Fruit fly (Drosophila melanogaster) S2 (cell line): Measurements from ENCODE around the gene CG43797.

Experiments used
- CG8478 ChIP-seq: fragments of >200 bp; optimal IDR thresholded peaks from 2 replicates; lab custom pipeline; 2018
- CTCF ChIP-seq, 2 experiments: fragments of >200 bp; optimal IDR thresholded peaks; 2 replicates each; lab custom pipeline; 2018

Gene CG43797

DNA sequence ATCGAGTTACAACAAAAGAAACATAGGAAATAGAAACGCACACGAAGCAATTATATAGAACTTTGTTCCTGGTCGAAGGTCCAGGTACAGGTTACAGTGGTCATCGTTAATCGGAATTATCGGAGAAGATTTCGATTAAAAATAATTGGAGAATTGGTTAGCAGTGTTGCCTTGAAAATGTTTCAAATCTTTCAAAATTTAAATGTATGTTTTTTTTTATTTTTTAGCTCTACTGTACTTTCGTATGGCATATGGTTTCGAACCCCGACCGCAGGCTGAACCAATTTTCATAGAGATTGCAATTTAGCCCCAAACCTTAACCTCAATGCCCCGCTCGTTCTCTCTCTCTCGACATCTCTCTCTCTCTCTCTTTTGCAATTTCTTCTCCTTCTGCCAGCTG is 28.2 kb downstream of the CG43797 start:
- TF ChIP-seq CTCF (optimal IDR thresholded peaks at IDR 0.05; lab: Kevin White, UChicago) (no peak), CG8478 (no peak)

DNA sequence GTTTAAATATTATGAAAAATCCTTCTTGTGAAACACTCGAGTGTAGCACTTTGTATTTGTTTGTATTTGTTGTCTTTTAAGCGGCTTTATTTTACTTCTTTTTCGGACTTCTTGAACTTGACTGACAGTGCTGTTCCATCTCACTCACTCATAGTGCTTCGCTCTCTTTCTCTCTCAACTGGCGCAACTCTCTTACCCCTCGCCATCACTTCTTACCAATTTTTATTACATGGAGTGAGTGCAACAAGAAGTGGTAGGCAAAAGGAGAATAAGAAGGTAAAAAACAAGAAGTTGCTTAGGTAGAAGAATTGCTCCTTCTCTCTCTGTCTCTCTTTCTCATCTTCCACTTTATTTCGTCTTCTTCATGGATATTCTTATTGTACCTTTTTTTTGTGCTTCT is 28.9 kb downstream of the CG43797 start:
- TF ChIP-seq CTCF (optimal IDR thresholded peaks at IDR 0.05; lab: Kevin White, UChicago) (no peak), CG8478 (no peak)

DNA sequence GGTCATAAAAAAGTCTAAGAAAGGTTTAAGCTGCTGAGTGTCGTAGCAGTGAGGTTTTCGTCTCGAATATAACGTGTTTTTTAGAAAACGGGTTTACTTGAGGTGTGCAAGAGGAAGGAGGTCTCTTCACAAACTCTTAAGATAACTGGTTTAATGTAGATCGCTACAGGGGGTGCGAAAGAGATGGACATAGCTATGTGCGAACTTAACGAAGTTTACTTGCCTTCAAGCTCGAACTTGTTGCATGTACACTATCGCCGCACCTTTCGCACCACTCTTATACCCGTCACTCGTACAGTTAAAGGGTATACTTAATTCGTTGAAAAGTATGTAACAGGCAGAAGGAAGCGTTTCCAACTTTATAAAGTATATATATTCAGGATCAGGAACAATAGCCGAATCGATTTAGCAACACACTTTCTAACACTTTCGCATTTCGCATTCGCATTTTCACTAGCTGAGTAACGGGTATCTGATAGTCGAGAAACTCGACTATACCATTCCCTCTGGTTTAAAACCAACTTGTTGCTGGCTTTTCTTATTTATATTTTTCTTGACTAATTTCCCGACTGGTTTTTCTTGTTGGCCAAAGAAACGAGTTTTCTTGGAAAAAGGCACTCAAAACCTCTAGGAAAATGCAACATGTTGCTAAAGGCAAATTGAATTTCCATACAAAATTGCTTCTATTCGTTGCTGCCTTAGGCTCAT is 30.6 kb downstream of the CG43797 start:
- TF ChIP-seq CTCF (optimal IDR thresholded peaks at IDR 0.05; lab: Kevin White, UChicago) (peak in 1 of 2 experiments; percentile 26), CG8478 (no peak)

DNA sequence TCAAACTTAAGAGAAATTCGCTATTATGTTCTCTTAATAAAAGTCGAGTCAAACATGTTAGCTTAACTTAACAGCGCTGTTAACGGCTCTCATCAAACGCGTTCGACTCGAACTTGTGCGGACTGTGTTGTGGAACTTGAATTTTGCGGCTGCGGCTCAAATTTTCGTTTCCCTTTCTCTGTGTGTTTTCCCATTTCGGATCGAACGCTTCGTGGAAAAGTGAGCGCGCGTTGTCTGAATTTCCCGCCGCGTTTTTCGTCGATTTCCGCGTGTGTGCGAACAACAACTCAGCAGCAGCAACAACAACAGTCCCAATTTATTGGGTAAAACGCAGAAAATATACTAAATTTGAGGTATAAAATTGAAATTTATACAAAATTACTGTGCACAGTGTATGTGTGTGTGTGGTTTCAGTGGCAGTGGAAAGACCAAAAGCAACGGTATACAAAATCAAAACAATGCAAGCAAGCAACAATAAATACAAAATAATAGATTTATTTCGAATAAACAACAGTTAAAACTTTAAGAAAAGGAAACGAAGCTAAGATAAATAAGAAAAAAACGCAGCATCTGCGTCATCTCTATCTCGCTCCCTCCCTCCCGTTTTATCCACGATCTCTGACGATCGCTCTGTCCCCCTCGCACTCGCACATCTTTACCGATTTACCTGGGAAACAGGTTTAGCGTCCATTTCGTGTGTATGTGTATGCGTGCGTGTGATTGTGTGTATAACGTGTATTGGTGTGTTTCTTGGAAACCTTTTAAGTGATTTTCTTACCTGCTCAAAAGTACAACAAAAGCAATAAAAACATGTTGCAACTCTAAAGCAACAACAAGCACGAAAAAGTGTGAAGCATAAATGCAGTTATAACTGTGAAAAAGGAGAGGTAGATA is 31.6 kb downstream of the CG43797 start, which contains the start of gene ed:
Gene ed (plus strand): TSS at position 175 of the 894 bp plus-strand sequence.
- TF ChIP-seq CG8478 (no peak), CTCF (optimal IDR thresholded peaks at IDR 0.05; lab: Kevin White, UChicago) (no peak)

DNA sequence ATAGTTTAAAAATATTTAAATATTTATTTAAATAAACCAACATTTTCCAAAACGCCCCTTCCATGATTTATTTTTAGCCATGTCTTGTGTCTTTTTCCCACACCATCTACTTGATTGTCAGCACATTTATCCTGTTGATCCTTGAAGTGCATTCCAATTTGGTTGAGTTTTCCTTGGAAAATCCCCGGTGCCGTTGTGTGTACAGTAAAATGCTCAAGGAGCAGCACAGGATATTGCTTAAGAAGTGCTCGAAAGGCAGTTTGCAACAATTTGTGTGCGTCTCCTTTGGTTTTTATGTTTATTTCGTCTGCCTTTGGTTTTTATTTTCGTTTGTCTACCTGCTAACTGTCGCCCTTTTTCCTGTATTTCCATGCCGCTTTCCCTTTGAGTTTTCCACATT is 34.5 kb downstream of the CG43797 start:
- TF ChIP-seq CG8478 (no peak), CTCF (optimal IDR thresholded peaks at IDR 0.05; lab: Kevin White, UChicago) (no peak)

DNA sequence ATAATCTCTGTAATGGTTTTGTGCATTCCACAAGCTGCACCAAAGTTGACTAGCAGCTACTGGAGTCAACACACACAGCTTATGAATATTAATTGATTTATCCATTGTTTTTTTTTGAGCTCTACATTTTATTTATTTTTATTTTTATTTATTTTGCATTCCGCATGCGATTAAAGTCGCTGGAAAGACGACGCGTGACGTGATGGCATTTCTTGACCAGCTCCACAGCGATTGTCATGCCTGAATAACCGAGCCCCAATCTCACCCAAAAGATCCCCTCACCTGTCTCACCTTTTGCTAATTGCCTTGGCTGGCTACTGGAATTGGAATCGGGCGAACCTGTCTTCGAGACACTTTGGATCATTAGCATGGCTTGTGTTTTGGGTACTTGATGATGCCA is 36.5 kb downstream of the CG43797 start:
- TF ChIP-seq CG8478 (no peak), CTCF (optimal IDR thresholded peaks at IDR 0.05; lab: Kevin White, UChicago) (no peak)

DNA sequence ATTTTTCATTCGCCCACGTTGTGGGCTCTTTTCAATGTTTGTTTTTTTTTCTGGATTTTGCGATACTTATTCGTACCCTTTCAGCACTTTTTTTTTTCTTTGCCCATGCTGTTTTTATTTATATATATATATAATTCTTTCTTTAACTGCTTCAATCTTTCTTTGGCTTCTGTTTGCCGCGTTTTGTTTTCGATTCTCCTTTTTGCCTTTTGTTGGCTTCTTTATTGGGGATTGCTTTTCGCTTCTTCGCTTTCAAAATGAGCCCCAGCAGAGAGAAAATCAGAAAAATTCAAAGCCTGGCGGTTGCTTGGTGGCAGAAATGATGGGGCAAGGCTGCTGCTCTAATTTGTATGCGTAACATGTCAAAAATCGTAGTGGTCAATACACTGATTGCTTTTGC is 37.2 kb downstream of the CG43797 start:
- no peak for TF ChIP-seq CG8478
- TF ChIP-seq CTCF (optimal IDR thresholded peaks at IDR 0.05; lab: Kevin White, UChicago), result no peak

DNA sequence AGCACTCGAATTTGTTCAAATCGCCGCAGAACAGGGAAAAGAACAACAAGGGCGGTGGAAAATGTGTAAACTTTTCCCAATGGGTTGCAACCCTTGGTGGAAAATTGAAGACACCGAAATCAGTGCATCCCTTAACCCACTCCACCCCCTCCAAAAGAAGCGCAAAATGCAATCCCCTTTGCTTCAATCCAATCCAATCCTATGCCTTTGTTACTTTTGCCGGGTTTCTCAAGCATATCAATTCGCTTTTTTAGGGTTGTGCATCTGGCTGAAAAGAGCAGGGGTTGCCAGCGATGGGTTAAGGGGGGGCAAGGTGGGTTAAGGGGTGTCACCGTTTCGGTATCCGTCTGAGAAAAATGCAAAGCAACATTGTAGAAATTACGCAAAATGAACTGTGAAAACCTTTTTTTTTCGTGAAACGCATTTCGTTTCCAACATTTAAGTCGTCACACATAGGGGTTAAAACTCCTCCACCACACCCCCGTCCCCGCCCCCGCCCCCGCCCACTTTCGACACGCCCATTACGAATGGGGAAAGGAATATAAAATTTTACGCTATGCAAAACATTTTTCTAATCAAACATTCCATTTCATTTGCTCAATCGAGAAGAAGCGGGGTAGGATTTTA is 38.4 kb downstream of the CG43797 start:
- TF ChIP-seq CG8478 (no peak), CTCF (optimal IDR thresholded peaks at IDR 0.05; lab: Kevin White, UChicago) (no peak)

DNA sequence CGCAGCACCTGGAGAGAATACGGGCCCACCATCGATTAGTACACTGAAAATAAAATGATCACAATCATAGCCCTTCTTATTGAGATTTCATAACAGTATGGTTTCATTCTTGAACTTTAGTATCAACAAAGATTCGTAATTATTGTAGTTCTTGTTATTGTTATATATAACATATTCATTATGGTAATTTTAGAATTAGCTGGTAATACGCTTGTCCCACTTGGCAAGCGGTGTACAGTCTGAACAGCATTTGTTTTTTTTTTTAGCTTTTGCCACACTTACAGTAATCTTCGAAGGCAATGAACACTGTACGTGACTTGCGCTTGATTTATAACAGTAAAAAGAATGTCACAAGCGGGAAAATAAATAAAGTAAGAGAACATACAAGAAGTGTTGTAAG is 43.2 kb downstream of the CG43797 start:
- TF ChIP-seq CTCF (optimal IDR thresholded peaks at IDR 0.05; lab: Kevin White, UChicago) (no peak), CG8478 (no peak)

DNA sequence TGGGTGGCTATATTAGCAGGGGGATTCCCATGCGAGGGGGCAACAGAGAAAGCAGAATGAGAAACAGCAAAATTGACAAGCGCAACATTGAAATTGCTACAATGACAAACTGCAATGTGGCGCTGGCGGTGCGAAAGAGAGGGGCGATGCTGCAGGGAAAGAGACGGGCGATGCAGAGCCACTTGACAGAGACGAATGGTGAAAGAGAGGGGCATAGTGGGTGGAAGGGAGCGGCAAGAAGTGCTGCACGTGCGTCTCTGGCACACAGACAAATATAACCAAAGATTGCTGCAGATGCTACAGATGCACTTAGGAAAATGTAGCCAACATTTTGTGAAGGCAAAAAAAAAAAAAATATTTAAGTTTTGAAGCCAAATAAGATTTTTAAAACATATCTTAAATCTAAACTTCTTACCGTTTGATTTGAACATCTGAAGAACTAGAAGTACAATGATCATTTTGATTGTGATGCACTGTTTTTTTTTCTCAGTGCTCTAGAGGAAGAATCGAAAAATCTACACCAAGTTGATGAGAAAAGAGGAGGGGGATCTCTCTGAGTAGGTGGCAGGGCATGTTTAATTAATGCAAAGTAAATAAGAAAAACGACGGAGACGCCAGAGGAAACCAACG is 45.5 kb downstream of the CG43797 start:
- TF ChIP-seq CG8478 (no peak), CTCF (optimal IDR thresholded peaks at IDR 0.05; lab: Kevin White, UChicago) (no peak)
